Fruit fly (Drosophila melanogaster): Measurements from ENCODE around the gene Sos.
A peak's percentile ranks its signal among the peaks of the same experiment; 100 is the strongest.

The Sos gene

DNA sequence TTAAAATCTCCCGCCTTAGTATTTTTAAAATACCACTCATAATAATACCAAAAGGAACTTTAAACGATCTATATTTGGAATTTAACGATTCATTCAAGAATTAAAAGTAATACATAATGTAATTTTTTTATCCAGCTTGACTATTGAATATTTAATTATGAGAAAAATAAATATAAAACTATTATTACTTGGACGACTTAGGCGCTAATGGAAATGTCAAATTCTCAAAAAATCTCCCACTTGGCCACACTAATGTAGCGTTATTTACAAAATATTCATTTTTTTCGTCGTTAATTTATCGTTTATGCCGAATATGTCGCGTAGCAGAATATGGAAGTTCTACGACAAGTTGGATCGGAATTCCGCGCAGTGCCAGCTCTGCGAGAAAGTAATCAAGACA lies 22.9 kb upstream of the Sos start, which contains the start of gene CG16863 (continued):
- TF ChIP-seq h (optimal IDR thresholded peaks at IDR 0.05) (no peak), da (GFP tag; optimal IDR thresholded peaks at IDR 0.05) (no peak), rib (GFP tag; IDR thresholded peaks at IDR 0.05) (no peak), H2.0 (GFP tag; IDR thresholded peaks at IDR 0.05) (no peak), HLH54F (GFP tag; optimal IDR thresholded peaks at IDR 0.05) (no peak), usp (GFP tag; optimal IDR thresholded peaks at IDR 0.05) (no peak), CG4360 (GFP tag; IDR thresholded peaks at IDR 0.05) (no peak), CG34376 (GFP tag; optimal IDR thresholded peaks at IDR 0.05) (no peak), sd (tag; optimal IDR thresholded peaks at IDR 0.05) (no peak), CG10267 (tag; optimal IDR thresholded peaks at IDR 0.05) (peak; percentile 75), CG31224 (GFP tag; IDR thresholded peaks at IDR 0.05) (no peak), mld (GFP tag; IDR thresholded peaks at IDR 0.05; ENCODE audit: partially characterized antibody) (no peak), BEAF-32 (GFP tag; optimal IDR thresholded peaks at IDR 0.05) (peak; percentile 14), Awh (GFP tag; IDR thresholded peaks at IDR 0.05) (no peak), CG15073 (GFP tag; optimal IDR thresholded peaks at IDR 0.05) (no peak), Dp (GFP tag; optimal IDR thresholded peaks at IDR 0.05) (peak; percentile 73), Hr3 (GFP tag; optimal IDR thresholded peaks at IDR 0.05) (no peak), CG43689 (GFP tag; IDR thresholded peaks at IDR 0.05) (no peak), gro (GFP tag; optimal IDR thresholded peaks at IDR 0.05) (no peak), ken (GFP tag; IDR thresholded peaks at IDR 0.05) (no peak), CG17359 (tag; optimal IDR thresholded peaks at IDR 0.05) (peak; percentile 49), grau (tag; optimal IDR thresholded peaks at IDR 0.05) (no peak), hbn (GFP tag; IDR thresholded peaks at IDR 0.05; ENCODE audit: partially characterized antibody) (no peak), E2f2 (GFP tag; IDR thresholded peaks at IDR 0.05) (peak; percentile 82), Spps (tag; optimal IDR thresholded peaks at IDR 0.05) (no peak), CG12299 (tag; optimal IDR thresholded peaks at IDR 0.05) (no peak), al (GFP tag; IDR thresholded peaks at IDR 0.05) (no peak), bab2 (GFP tag; optimal IDR thresholded peaks at IDR 0.05) (no peak), Sox102F (GFP tag; optimal IDR thresholded peaks at IDR 0.05) (no peak), CG10565 (GFP tag; optimal IDR thresholded peaks at IDR 0.05) (no peak), dysf (GFP tag; IDR thresholded peaks at IDR 0.05) (no peak), CG11695 (GFP tag; IDR thresholded peaks at IDR 0.05) (no peak), repo (GFP tag; optimal IDR thresholded peaks at IDR 0.05) (no peak), CG14710 (tag; optimal IDR thresholded peaks at IDR 0.05) (peak; percentile 33), CG2889 (GFP tag; IDR thresholded peaks at IDR 0.05) (no peak), ind (GFP tag; optimal IDR thresholded peaks at IDR 0.05) (no peak), CG30403 (GFP tag; optimal IDR thresholded peaks at IDR 0.05) (no peak), tio (GFP tag; optimal IDR thresholded peaks at IDR 0.05) (no peak), NK7.1 (GFP tag; optimal IDR thresholded peaks at IDR 0.05) (no peak), CG5180 (GFP tag; optimal IDR thresholded peaks at IDR 0.05) (no peak), CG17829 (tag; optimal IDR thresholded peaks at IDR 0.05) (peak; percentile 17), trem (tag; optimal IDR thresholded peaks at IDR 0.05) (peak; percentile 28), CG18619 (GFP tag; optimal IDR thresholded peaks at IDR 0.05) (no peak), CG8290 (GFP tag; optimal IDR thresholded peaks at IDR 0.05) (no peak), CG8290 (tag; optimal IDR thresholded peaks at IDR 0.05) (no peak), CG18262 (tag; optimal IDR thresholded peaks at IDR 0.05) (no peak), Hsf (GFP tag; optimal IDR thresholded peaks at IDR 0.05) (no peak), C15 (GFP tag; IDR thresholded peaks at IDR 0.05) (no peak), btn (GFP tag; optimal IDR thresholded peaks at IDR 0.05) (no peak), pzg (GFP tag; optimal IDR thresholded peaks at IDR 0.05) (peak; percentile 28), CG14667 (GFP tag; IDR thresholded peaks at IDR 0.05) (no peak), chif (GFP tag; optimal IDR thresholded peaks at IDR 0.05) (no peak), CG11247 (GFP tag; IDR thresholded peaks at IDR 0.05) (no peak), Myb (GFP tag; optimal IDR thresholded peaks at IDR 0.05) (peak; percentile 56)
